Worm (Caenorhabditis elegans): Measurements from ENCODE around the gene ZK897.10.

DNA sequence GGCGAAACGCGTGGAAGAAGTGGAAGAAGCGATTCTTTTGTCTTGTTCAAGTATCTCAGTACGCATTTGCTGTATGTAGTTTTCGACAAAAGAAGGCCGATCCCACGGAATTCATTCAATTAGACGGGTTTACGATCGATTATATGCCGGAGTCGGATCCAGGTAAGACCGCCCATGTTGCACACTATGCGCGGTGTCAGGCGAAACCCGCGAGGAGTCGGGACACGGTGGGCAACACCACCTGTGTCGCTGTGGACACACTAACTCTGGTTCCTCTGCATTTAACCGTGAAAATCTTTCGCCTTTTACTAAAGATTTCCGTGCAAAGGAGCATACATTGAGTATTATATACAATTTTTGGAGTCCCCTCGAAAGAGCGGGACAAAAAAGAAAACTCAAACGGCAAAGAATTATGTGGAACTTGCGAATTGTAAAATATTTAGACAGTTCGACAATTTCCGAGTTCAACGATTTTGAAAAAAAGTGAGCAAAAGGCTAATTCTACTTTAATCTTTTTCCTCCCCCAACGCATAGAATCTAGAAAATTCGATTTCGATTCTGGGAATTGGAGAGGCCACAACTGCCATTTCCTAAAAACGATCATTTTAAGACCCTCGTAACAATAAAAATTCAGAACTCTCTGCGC lies 16.8 kb downstream of the ZK897.10 start:
- TF ChIP-seq nhr-237 (tag; optimal IDR thresholded peaks at IDR 0.05) (no peak), elt-1 (tag; optimal IDR thresholded peaks at IDR 0.05; ENCODE audit: borderline replicate concordance, insufficient read depth) (no peak), lsy-2 (tag; optimal IDR thresholded peaks at IDR 0.05) (no peak), unc-39 (tag; optimal IDR thresholded peaks at IDR 0.05) (no peak), mep-1 (tag; optimal IDR thresholded peaks at IDR 0.05) (no peak), lin-13 (tag; optimal IDR thresholded peaks at IDR 0.05) (no peak), unc-62 (GFP tag; optimal IDR thresholded peaks at IDR 0.05) (no peak), ztf-11 (tag; optimal IDR thresholded peaks at IDR 0.05) (no peak)

Data from whole organism, mixed stage, embryonic.